Fruit fly (Drosophila melanogaster) whole organism, embryonic: ENCODE data around the gene Lsd-1.
A peak's percentile ranks its signal among the peaks of the same experiment; 100 is the strongest.

Source experiments
- Abd-B ChIP-seq: fragments of 200-800 bp; sonication (Bioruptor generic); optimal IDR thresholded peaks from 2 replicates; lab custom pipeline; 2018; ENCODE audit warnings: missing biosample characterization, mild to moderate bottlenecking, missing genetic modification characterization, moderate library complexity
- Asciz ChIP-seq: fragments of 200-800 bp; sonication (Bioruptor generic); optimal IDR thresholded peaks from 2 replicates; lab custom pipeline; 2017; ENCODE audit warnings: missing biosample characterization, mild to moderate bottlenecking, missing genetic modification characterization, missing genetic modification reagents
- Bdp1 ChIP-seq: fragments of 200-800 bp; sonication (Bioruptor generic); optimal IDR thresholded peaks from 3 replicates; lab custom pipeline; 2016; ENCODE audit warnings: missing biosample characterization, missing genetic modification characterization
- CG10321 ChIP-seq: fragments of 200-800 bp; sonication (Bioruptor generic); IDR thresholded peaks from 2 replicates; pipeline ENCODE4 v1.3.6; 2022; ENCODE audit warnings: missing biosample characterization, missing genetic modification characterization
- CG10366 ChIP-seq: fragments of 200-800 bp; sonication (Bioruptor generic); IDR thresholded peaks from 2 replicates; pipeline ENCODE4 v1.3.6; 2022; ENCODE audit warnings: missing biosample characterization, missing genetic modification characterization
- CG10543 ChIP-seq: fragments of 200-800 bp; sonication (Bioruptor generic); optimal IDR thresholded peaks from 3 replicates; lab custom pipeline; 2017; ENCODE audit warnings: missing biosample characterization, mild to moderate bottlenecking, missing genetic modification characterization, moderate library complexity
- CG11398 ChIP-seq: fragments of 200-800 bp; sonication (Bioruptor generic); optimal IDR thresholded peaks from 2 replicates; lab custom pipeline; 2016; ENCODE audit warnings: missing biosample characterization, missing genetic modification characterization
- CG11560 ChIP-seq: fragments of 200-800 bp; sonication (Bioruptor generic); IDR thresholded peaks from 3 replicates; pipeline ENCODE4 v1.3.6; 2022; ENCODE audit warnings: missing biosample characterization, missing genetic modification characterization
- CG11723 ChIP-seq: fragments of 200-800 bp; sonication (Bioruptor generic); optimal IDR thresholded peaks from 2 replicates; lab custom pipeline; 2017; ENCODE audit warnings: missing biosample characterization, mild to moderate bottlenecking, missing genetic modification characterization
- CG12155 ChIP-seq: fragments of 200-800 bp; sonication (Bioruptor generic); optimal IDR thresholded peaks from 3 replicates; lab custom pipeline; 2016; ENCODE audit warnings: missing biosample characterization, missing genetic modification characterization
- CG1529 ChIP-seq: fragments of 200-800 bp; sonication (Bioruptor generic); optimal IDR thresholded peaks from 3 replicates; lab custom pipeline; 2018; ENCODE audit warnings: missing biosample characterization, missing genetic modification characterization
- CG15479 ChIP-seq: fragments of 200-800 bp; sonication (Bioruptor generic); optimal IDR thresholded peaks from 3 replicates; lab custom pipeline; 2019; ENCODE audit warnings: missing biosample characterization, mild to moderate bottlenecking, missing genetic modification characterization, moderate library complexity
- CG17829 ChIP-seq: fragments of 200-800 bp; optimal IDR thresholded peaks from 2 replicates; lab custom pipeline; 2019; ENCODE audit warnings: missing biosample characterization, mild to moderate bottlenecking, missing genetic modification characterization, moderate library complexity
- CG1832 ChIP-seq: fragments of 200-800 bp; sonication (Bioruptor generic); optimal IDR thresholded peaks from 2 replicates; lab custom pipeline; 2017; ENCODE audit warnings: missing biosample characterization, mild to moderate bottlenecking, missing genetic modification characterization, inconsistent platforms
- CG3407 ChIP-seq: fragments of 200-800 bp; sonication (Bioruptor generic); optimal IDR thresholded peaks from 2 replicates; lab custom pipeline; 2018; ENCODE audit warnings: missing biosample characterization, mild to moderate bottlenecking, missing genetic modification characterization
- CG4854 ChIP-seq: fragments of 200-800 bp; sonication (Bioruptor generic); optimal IDR thresholded peaks from 2 replicates; lab custom pipeline; 2016; ENCODE audit warnings: missing biosample characterization, missing genetic modification characterization, inconsistent platforms
- CG7556 ChIP-seq: fragments of 200-800 bp; sonication (Bioruptor generic); optimal IDR thresholded peaks from 2 replicates; lab custom pipeline; 2017; ENCODE audit warnings: missing biosample characterization, mild to moderate bottlenecking, missing genetic modification characterization
- CG8478 ChIP-seq: fragments of >200 bp; optimal IDR thresholded peaks from 2 replicates; lab custom pipeline; 2018
- CG8924 ChIP-seq: fragments of 200-800 bp; optimal IDR thresholded peaks from 3 replicates; lab custom pipeline; 2019; ENCODE audit warnings: missing biosample characterization, mild to moderate bottlenecking, missing genetic modification characterization, moderate library complexity
- CG9727 ChIP-seq: fragments of 200-800 bp; sonication (Bioruptor generic); optimal IDR thresholded peaks from 3 replicates; lab custom pipeline; 2017; ENCODE audit warnings: missing biosample characterization, mild to moderate bottlenecking, missing genetic modification characterization
- CG9817 ChIP-seq: fragments of 200-800 bp; sonication (Bioruptor generic); optimal IDR thresholded peaks from 2 replicates; lab custom pipeline; 2018; ENCODE audit warnings: missing biosample characterization, mild to moderate bottlenecking, missing genetic modification characterization, moderate library complexity
- CG9932 ChIP-seq: fragments of 200-800 bp; sonication (Bioruptor generic); IDR thresholded peaks from 2 replicates; pipeline ENCODE4 v1.3.6; 2022; ENCODE audit warnings: missing biosample characterization, missing genetic modification characterization
- CoRest ChIP-seq: fragments of 200-800 bp; sonication (Bioruptor generic); optimal IDR thresholded peaks from 3 replicates; lab custom pipeline; 2018; ENCODE audit warnings: missing biosample characterization, mild to moderate bottlenecking, missing genetic modification characterization, moderate library complexity
- Doc3 ChIP-seq: fragments of 200-800 bp; sonication (Bioruptor generic); IDR thresholded peaks from 3 replicates; pipeline ENCODE4 v1.3.6; 2022; ENCODE audit warnings: missing biosample characterization, missing genetic modification characterization; ENCODE audit not compliant: partially characterized antibody
- Fer1 ChIP-seq: fragments of 200-800 bp; sonication (Bioruptor generic); optimal IDR thresholded peaks from 2 replicates; lab custom pipeline; 2017; ENCODE audit warnings: missing biosample characterization, mild to moderate bottlenecking, missing genetic modification characterization
- Myb ChIP-seq: fragments of 200-800 bp; sonication (Bioruptor generic); optimal IDR thresholded peaks from 2 replicates; lab custom pipeline; 2016; ENCODE audit warnings: missing biosample characterization, missing genetic modification characterization
- NC2β ChIP-seq: fragments of 200-800 bp; sonication (Bioruptor generic); optimal IDR thresholded peaks from 2 replicates; lab custom pipeline; 2016; ENCODE audit warnings: missing biosample characterization, missing genetic modification characterization
- Nf-YB ChIP-seq: fragments of 200-800 bp; sonication (Bioruptor generic); optimal IDR thresholded peaks from 3 replicates; lab custom pipeline; 2019; ENCODE audit warnings: missing biosample characterization, mild to moderate bottlenecking, missing genetic modification characterization, moderate library complexity
- Optix ChIP-seq: fragments of 200-800 bp; sonication (Bioruptor generic); IDR thresholded peaks from 3 replicates; pipeline ENCODE4 v1.3.6; 2022; ENCODE audit warnings: missing biosample characterization, missing genetic modification characterization
- Usf ChIP-seq: fragments of 200-800 bp; sonication (Bioruptor generic); optimal IDR thresholded peaks from 2 replicates; lab custom pipeline; 2017; ENCODE audit warnings: missing genotype, missing biosample characterization, missing genetic modification characterization
- Vsx1 ChIP-seq: fragments of 200-800 bp; sonication (Bioruptor generic); optimal IDR thresholded peaks from 2 replicates; lab custom pipeline; 2017; ENCODE audit warnings: missing biosample characterization, mild to moderate bottlenecking, missing genetic modification characterization, missing genetic modification reagents
- cato ChIP-seq: fragments of 200-800 bp; sonication (Bioruptor generic); optimal IDR thresholded peaks from 2 replicates; lab custom pipeline; 2016; ENCODE audit warnings: missing biosample characterization, missing genetic modification characterization, borderline replicate concordance
- ci ChIP-seq: fragments of 200-800 bp; sonication (Bioruptor generic); IDR thresholded peaks from 3 replicates; pipeline ENCODE4 v1.3.6; 2022; ENCODE audit warnings: missing biosample characterization, missing genetic modification characterization
- crol ChIP-seq: fragments of 200-800 bp; sonication (Bioruptor generic); IDR thresholded peaks from 2 replicates; pipeline ENCODE4 v1.3.6; 2022; ENCODE audit warnings: missing biosample characterization, missing genetic modification characterization
- eve ChIP-seq, 2 experiments: fragments of >200 bp; optimal IDR thresholded peaks; 2 replicates each; lab custom pipeline; 2017; ENCODE audit warnings: missing biosample characterization in 2 of 2, missing genetic modification characterization in 2 of 2
- gfzf ChIP-seq: fragments of 200-800 bp; sonication (Bioruptor generic); optimal IDR thresholded peaks from 2 replicates; lab custom pipeline; 2016; ENCODE audit warnings: missing biosample characterization, mild to moderate bottlenecking, missing genetic modification characterization, moderate library complexity
- gsb-n ChIP-seq: fragments of 200-800 bp; sonication (Bioruptor generic); optimal IDR thresholded peaks from 3 replicates; lab custom pipeline; 2018; ENCODE audit warnings: missing biosample characterization, mild to moderate bottlenecking, missing genetic modification characterization
- hb ChIP-seq: fragments of 200-800 bp; sonication (Bioruptor generic); IDR thresholded peaks from 3 replicates; pipeline ENCODE4 v1.3.6; 2022; ENCODE audit warnings: missing biosample characterization, missing genetic modification characterization; ENCODE audit not compliant: partially characterized antibody
- hkb ChIP-seq, 2 experiments: fragments of 200-800 bp in 1 of 2; fragments of >200 bp in 1 of 2; sonication (Bioruptor generic) in 1 of 2; IDR thresholded peaks in 1 of 2; optimal IDR thresholded peaks in 1 of 2; 2 replicates each; pipeline versions ENCODE4 v1.3.6 to Lab custom; 2017 to 2022; ENCODE audit warnings: missing biosample characterization in 1 of 2, missing genetic modification characterization in 1 of 2
- jumu ChIP-seq: fragments of 200-800 bp; sonication (Bioruptor generic); optimal IDR thresholded peaks from 3 replicates; lab custom pipeline; 2016; ENCODE audit warnings: missing biosample characterization, missing genetic modification characterization
- kay ChIP-seq: fragments of 200-800 bp; sonication (Bioruptor generic); optimal IDR thresholded peaks from 2 replicates; lab custom pipeline; 2016; ENCODE audit warnings: missing biosample characterization, missing genetic modification characterization
- kni ChIP-seq: fragments of 200-800 bp; sonication (Bioruptor generic); optimal IDR thresholded peaks from 3 replicates; lab custom pipeline; 2017; ENCODE audit warnings: mild to moderate bottlenecking, missing biosample characterization, missing genetic modification reagents, missing genetic modification characterization
- lmd ChIP-seq: fragments of 200-800 bp; sonication (Bioruptor generic); IDR thresholded peaks from 2 replicates; pipeline ENCODE4 v1.3.6; 2022; ENCODE audit warnings: missing biosample characterization, missing genetic modification characterization
- mam ChIP-seq: fragments of 200-800 bp; sonication (Bioruptor generic); optimal IDR thresholded peaks from 3 replicates; lab custom pipeline; 2016; ENCODE audit warnings: missing biosample characterization, missing genetic modification characterization
- oc ChIP-seq: fragments of 200-800 bp; sonication (Bioruptor generic); optimal IDR thresholded peaks from 2 replicates; lab custom pipeline; 2018; ENCODE audit warnings: missing biosample characterization, mild to moderate bottlenecking, missing genetic modification characterization, moderate library complexity
- org-1 ChIP-seq: fragments of 200-800 bp; sonication (Bioruptor generic); optimal IDR thresholded peaks from 2 replicates; lab custom pipeline; 2017; ENCODE audit warnings: missing biosample characterization, missing genetic modification characterization
- prd ChIP-seq, 3 experiments: fragments of >200 bp in 2 of 3; fragments of 200-800 bp in 1 of 3; sonication (Bioruptor generic) in 1 of 3; optimal IDR thresholded peaks in 2 of 3; IDR thresholded peaks in 1 of 3; 2 replicates in 2 of 3; 3 replicates in 1 of 3; pipeline versions ENCODE4 v1.3.6 to Lab custom; 2017 to 2022; ENCODE audit warnings: missing biosample characterization in 1 of 3, missing genetic modification characterization in 1 of 3
- ro ChIP-seq: fragments of 200-800 bp; sonication (Bioruptor generic); IDR thresholded peaks from 2 replicates; pipeline ENCODE4 v1.3.6; 2022; ENCODE audit warnings: missing biosample characterization, missing genetic modification characterization
- wor ChIP-seq: fragments of 200-800 bp; sonication (Bioruptor generic); IDR thresholded peaks from 2 replicates; pipeline ENCODE4 v1.3.6; 2022; ENCODE audit warnings: missing biosample characterization, missing genetic modification characterization

The Lsd-1 gene

dm6 chr3R:23723381-23724034 lies 40.1 kb upstream of the Lsd-1 start (continued):
- 0 out of 2 replicates have a peak, but pooled peaks have one; percentile 3 for TF ChIP-seq crol (GFP tag; lab: Robert Waterston, UW)
- no peak for TF ChIP-seq mam (GFP tag; lab: Kevin White, UChicago)
- TF ChIP-seq org-1 (GFP tag; lab: Kevin White, UChicago): peak; percentile 46
- TF ChIP-seq CG10543: peak; percentile 44
- TF ChIP-seq CG1529 (GFP tag; lab: Kevin White, UChicago): peak; percentile 39
- no peak for TF ChIP-seq gfzf (GFP tag; lab: Kevin White, UChicago)
- TF ChIP-seq CG1832 (GFP tag; lab: Kevin White, UChicago): no peak
- peak; percentile 7 for TF ChIP-seq CG9817 (tag; lab: Kevin White, UChicago)
- no peak for TF ChIP-seq Doc3 (GFP tag; lab: Robert Waterston, UW)
- peak; percentile 7 for TF ChIP-seq jumu (GFP tag; lab: Kevin White, UChicago)
- peak; percentile 70 for TF ChIP-seq kni (GFP tag; lab: Kevin White, UChicago)
- TF ChIP-seq CG17829 (tag; lab: Kevin White, UChicago): no peak
- no peak for TF ChIP-seq hb
- TF ChIP-seq wor: no peak
- TF ChIP-seq Optix: peak; percentile 42; the same call in 1 of the 3 replicates
- TF ChIP-seq CG8924 (tag; lab: Kevin White, UChicago): peak; percentile 39
- TF ChIP-seq CG9932 (GFP tag; lab: Robert Waterston, UW): 0 out of 2 replicates have a peak, but pooled peaks have one; percentile 5
- TF ChIP-seq gsb-n (tag; lab: Kevin White, UChicago): peak; percentile 54
- no peak for TF ChIP-seq Usf (GFP tag; lab: Kevin White, UChicago)
- TF ChIP-seq Bdp1 (GFP tag; lab: Kevin White, UChicago): peak; percentile 20
- TF ChIP-seq CG11398 (GFP tag; lab: Kevin White, UChicago): peak; percentile 54
- TF ChIP-seq prd (optimal IDR thresholded peaks at IDR 0.05; lab: Kevin White, UChicago): no peak
- peak; percentile 41; the same call in 1 of the 3 replicates for TF ChIP-seq prd (GFP tag; IDR thresholded peaks at IDR 0.05; lab: Robert Waterston, UW)
- no peak for TF ChIP-seq hkb (optimal IDR thresholded peaks at IDR 0.05; lab: Kevin White, UChicago)
- TF ChIP-seq hkb (GFP tag; IDR thresholded peaks at IDR 0.05; lab: Robert Waterston, UW): peak; percentile 89
- no peak for TF ChIP-seq CG11560
- TF ChIP-seq Fer1 (GFP tag; lab: Kevin White, UChicago): peak; percentile 80
- peak; percentile 22 for TF ChIP-seq CG15479 (GFP tag; lab: Kevin White, UChicago)
- no peak for TF ChIP-seq CG8478
- TF ChIP-seq Abd-B (GFP tag; lab: Kevin White, UChicago): no peak
- no peak for TF ChIP-seq Nf-YB (GFP tag; lab: Kevin White, UChicago)
- TF ChIP-seq Vsx1: peak; percentile 52
- TF ChIP-seq CG9727 (GFP tag; lab: Kevin White, UChicago): peak; percentile 43
- peak; percentile 51 for TF ChIP-seq CG10321 (GFP tag; lab: Robert Waterston, UW)
- peak; percentile 37 for TF ChIP-seq CG4854 (GFP tag; lab: Kevin White, UChicago)
- peak; percentile 75 for TF ChIP-seq CG3407
- peak; percentile 22 for TF ChIP-seq Myb (GFP tag; lab: Kevin White, UChicago)
- TF ChIP-seq CG12155: no peak
- TF ChIP-seq ro: no peak
- peak; percentile 81 for TF ChIP-seq ci (GFP tag; lab: Robert Waterston, UW)
- no peak for TF ChIP-seq CG7556 (GFP tag; lab: Kevin White, UChicago)
- TF ChIP-seq CoRest (tag; lab: Kevin White, UChicago): no peak
- TF ChIP-seq Asciz (GFP tag; lab: Kevin White, UChicago): peak; percentile 96
- peak; percentile 41 for TF ChIP-seq kay
- TF ChIP-seq eve (GFP tag; optimal IDR thresholded peaks at IDR 0.05; lab: Kevin White, UChicago): peak in 1 of 2 experiments; percentile 85
- no peak for TF ChIP-seq cato (GFP tag; lab: Kevin White, UChicago)
- TF ChIP-seq NC2β (GFP tag; lab: Kevin White, UChicago): no peak
- peak; percentile 30; the same call in 1 of the 2 replicates for TF ChIP-seq lmd
- TF ChIP-seq CG11723 (GFP tag; lab: Kevin White, UChicago): peak; percentile 51
- no peak for TF ChIP-seq oc (tag; lab: Kevin White, UChicago)
- no peak for TF ChIP-seq CG10366 (GFP tag; lab: Robert Waterston, UW)
